Fruit fly (Drosophila melanogaster) whole organism, embryonic: ENCODE results near the gene Grip75.

Experiments
- Ada2b ChIP-seq: fragments of 200-800 bp; sonication (Bioruptor generic); IDR thresholded peaks from 2 replicates; pipeline ENCODE4 v1.3.6; 2022; ENCODE audit warnings: missing biosample characterization, missing genetic modification characterization
- Adf1 ChIP-seq: fragments of 200-800 bp; sonication (Bioruptor generic); IDR thresholded peaks from 2 replicates; pipeline ENCODE4 v1.3.6; 2022; ENCODE audit warnings: missing biosample characterization, missing genetic modification characterization
- Bgb ChIP-seq: fragments of 200-800 bp; sonication (Bioruptor generic); IDR thresholded peaks from 2 replicates; pipeline ENCODE4 v1.3.6; 2022; ENCODE audit warnings: missing biosample characterization, missing genetic modification characterization; ENCODE audit not compliant: partially characterized antibody
- CG1024 ChIP-seq: fragments of 200-800 bp; sonication (Bioruptor generic); IDR thresholded peaks from 2 replicates; pipeline ENCODE4 v1.3.6; 2022; ENCODE audit warnings: missing biosample characterization, missing genetic modification characterization
- CG10274 ChIP-seq: fragments of 200-800 bp; sonication (Bioruptor generic); optimal IDR thresholded peaks from 3 replicates; lab custom pipeline; 2017; ENCODE audit warnings: missing biosample characterization, mild to moderate bottlenecking, missing genetic modification characterization
- CG11247 ChIP-seq: fragments of 200-800 bp; sonication (Bioruptor generic); IDR thresholded peaks from 2 replicates; pipeline ENCODE4 v1.3.6; 2022; ENCODE audit warnings: missing biosample characterization, missing genetic modification characterization
- CG11398 ChIP-seq: fragments of 200-800 bp; sonication (Bioruptor generic); optimal IDR thresholded peaks from 2 replicates; lab custom pipeline; 2016; ENCODE audit warnings: missing biosample characterization, missing genetic modification characterization
- CG1233 ChIP-seq: fragments of 200-800 bp; sonication (Bioruptor generic); optimal IDR thresholded peaks from 4 replicates; lab custom pipeline; 2018; ENCODE audit warnings: missing biosample characterization, mild to moderate bottlenecking, missing genetic modification characterization
- CG1603 ChIP-seq: fragments of 200-800 bp; sonication (Bioruptor generic); optimal IDR thresholded peaks from 2 replicates; lab custom pipeline; 2019; ENCODE audit warnings: missing biosample characterization, mild to moderate bottlenecking, missing genetic modification characterization, moderate library complexity
- CG30403 ChIP-seq: fragments of 200-800 bp; sonication (Bioruptor generic); optimal IDR thresholded peaks from 3 replicates; lab custom pipeline; 2016; ENCODE audit warnings: missing biosample characterization, missing genetic modification characterization
- CG3995 ChIP-seq: fragments of 200-800 bp; sonication (Bioruptor generic); optimal IDR thresholded peaks from 3 replicates; lab custom pipeline; 2016; ENCODE audit warnings: missing biosample characterization, missing genetic modification characterization
- CG6654 ChIP-seq: fragments of 200-800 bp; sonication (Bioruptor generic); optimal IDR thresholded peaks from 2 replicates; lab custom pipeline; 2017; ENCODE audit warnings: missing biosample characterization, mild to moderate bottlenecking, missing genetic modification characterization
- CG6854 ChIP-seq: fragments of 200-800 bp; sonication (Bioruptor generic); optimal IDR thresholded peaks from 3 replicates; lab custom pipeline; 2017; ENCODE audit warnings: missing biosample characterization, mild to moderate bottlenecking, missing genetic modification characterization
- CG9876 ChIP-seq: fragments of 200-800 bp; sonication (Bioruptor generic); optimal IDR thresholded peaks from 2 replicates; lab custom pipeline; 2016; ENCODE audit warnings: missing biosample characterization, missing genetic modification characterization
- Camta ChIP-seq: fragments of 200-800 bp; sonication (Bioruptor generic); optimal IDR thresholded peaks from 2 replicates; lab custom pipeline; 2016; ENCODE audit warnings: missing biosample characterization, missing genetic modification characterization
- Doc3 ChIP-seq: fragments of 200-800 bp; sonication (Bioruptor generic); IDR thresholded peaks from 3 replicates; pipeline ENCODE4 v1.3.6; 2022; ENCODE audit warnings: missing biosample characterization, missing genetic modification characterization; ENCODE audit not compliant: partially characterized antibody
- Elba2 ChIP-seq: fragments of 200-800 bp; sonication (Bioruptor generic); optimal IDR thresholded peaks from 3 replicates; lab custom pipeline; 2016; ENCODE audit warnings: missing biosample characterization, missing genetic modification characterization
- Fer3 ChIP-seq: fragments of 200-800 bp; sonication (Bioruptor generic); optimal IDR thresholded peaks from 2 replicates; lab custom pipeline; 2018; ENCODE audit warnings: missing biosample characterization, mild to moderate bottlenecking, missing genetic modification characterization, moderate library complexity
- HLHmδ ChIP-seq: fragments of 200-800 bp; sonication (Bioruptor generic); optimal IDR thresholded peaks from 2 replicates; lab custom pipeline; 2018; ENCODE audit warnings: missing biosample characterization, mild to moderate bottlenecking, missing genetic modification characterization, moderate library complexity
- Hsf ChIP-seq: fragments of 200-800 bp; sonication (Bioruptor generic); optimal IDR thresholded peaks from 3 replicates; lab custom pipeline; 2016; ENCODE audit warnings: missing biosample characterization, missing genetic modification characterization
- Lhr ChIP-seq: fragments of 200-800 bp; sonication (Bioruptor generic); optimal IDR thresholded peaks from 3 replicates; lab custom pipeline; 2017; ENCODE audit warnings: mild to moderate bottlenecking, missing biosample characterization, missing genetic modification reagents, missing genetic modification characterization
- Med ChIP-seq: fragments of 200-800 bp; sonication (Bioruptor generic); peaks from one replicate; lab custom pipeline; 2016; ENCODE audit warnings: missing biosample characterization, missing genetic modification characterization, mild to moderate bottlenecking, inconsistent platforms, moderate library complexity
- Oaz ChIP-seq: fragments of 200-800 bp; sonication (Bioruptor generic); IDR thresholded peaks from 2 replicates; pipeline ENCODE4 v1.3.6; 2022; ENCODE audit warnings: missing biosample characterization, missing genetic modification characterization
- Oli ChIP-seq: fragments of 200-800 bp; sonication (Bioruptor generic); optimal IDR thresholded peaks from 2 replicates; lab custom pipeline; 2018; ENCODE audit warnings: missing biosample characterization, mild to moderate bottlenecking, missing genetic modification characterization, moderate library complexity
- Opbp ChIP-seq: fragments of 200-800 bp; sonication (Bioruptor generic); IDR thresholded peaks from 3 replicates; pipeline ENCODE4 v1.3.6; 2022; ENCODE audit warnings: missing biosample characterization, missing genetic modification characterization; ENCODE audit not compliant: partially characterized antibody
- Ptx1 ChIP-seq: fragments of 200-800 bp; sonication (Bioruptor generic); IDR thresholded peaks from 2 replicates; pipeline ENCODE4 v1.3.6; 2022; ENCODE audit warnings: missing biosample characterization, missing genetic modification characterization
- Rx ChIP-seq: fragments of 200-800 bp; sonication (Bioruptor generic); IDR thresholded peaks from 2 replicates; pipeline ENCODE4 v1.3.6; 2022; ENCODE audit warnings: missing biosample characterization, missing genetic modification characterization
- Sry-δ ChIP-seq: fragments of 200-800 bp; sonication (Bioruptor generic); optimal IDR thresholded peaks from 2 replicates; lab custom pipeline; 2016; ENCODE audit warnings: missing biosample characterization, missing genetic modification characterization
- Ssrp ChIP-seq: fragments of 200-800 bp; sonication (Bioruptor generic); optimal IDR thresholded peaks from 2 replicates; lab custom pipeline; 2018; ENCODE audit warnings: missing biosample characterization, mild to moderate bottlenecking, missing genetic modification characterization, moderate library complexity
- Stat92E ChIP-seq, 3 experiments: fragments of >200 bp in 2 of 3; fragments of 200-800 bp in 1 of 3; sonication (Bioruptor generic) in 1 of 3; optimal IDR thresholded peaks; 2 replicates each; lab custom pipeline; 2017 to 2019; ENCODE audit warnings: missing biosample characterization in 3 of 3, missing genetic modification characterization in 3 of 3, mild to moderate bottlenecking in 1 of 3, moderate library complexity in 1 of 3
- abd-A ChIP-seq: fragments of 200-800 bp; sonication (Bioruptor generic); optimal IDR thresholded peaks from 3 replicates; lab custom pipeline; 2019; ENCODE audit warnings: missing biosample characterization, mild to moderate bottlenecking, missing genetic modification characterization, moderate library complexity
- cas ChIP-seq: fragments of 200-800 bp; sonication (Bioruptor generic); IDR thresholded peaks from 2 replicates; pipeline ENCODE4 v1.3.6; 2022; ENCODE audit warnings: missing biosample characterization, missing genetic modification characterization
- caup ChIP-seq: fragments of 200-800 bp; sonication (Bioruptor generic); optimal IDR thresholded peaks from 3 replicates; lab custom pipeline; 2017; ENCODE audit warnings: missing biosample characterization, mild to moderate bottlenecking, missing genetic modification characterization, moderate library complexity; ENCODE audit not compliant: severe bottlenecking
- cg ChIP-seq: fragments of 200-800 bp; sonication (Bioruptor generic); optimal IDR thresholded peaks from 3 replicates; lab custom pipeline; 2019; ENCODE audit warnings: missing biosample characterization, mild to moderate bottlenecking, missing genetic modification characterization, moderate library complexity
- croc ChIP-seq: fragments of 200-800 bp; sonication (Bioruptor generic); conservative IDR thresholded peaks from 3 replicates; pipeline ENCODE4 v1.3.6; 2022; ENCODE audit warnings: missing biosample characterization, missing genetic modification characterization
- crol ChIP-seq: fragments of 200-800 bp; sonication (Bioruptor generic); IDR thresholded peaks from 2 replicates; pipeline ENCODE4 v1.3.6; 2022; ENCODE audit warnings: missing biosample characterization, missing genetic modification characterization
- danr ChIP-seq: fragments of 200-800 bp; sonication (Bioruptor generic); IDR thresholded peaks from 2 replicates; pipeline ENCODE4 v1.3.6; 2022; ENCODE audit warnings: missing biosample characterization, missing genetic modification characterization
- dpn ChIP-seq, 2 experiments: fragments of 200-800 bp; sonication (Bioruptor generic); optimal IDR thresholded peaks; 3 replicates each; lab custom pipeline; 2016; ENCODE audit warnings: missing biosample characterization in 2 of 2, missing genetic modification characterization in 2 of 2
- ems ChIP-seq: fragments of 200-800 bp; sonication (Bioruptor generic); optimal IDR thresholded peaks from 3 replicates; lab custom pipeline; 2016; ENCODE audit warnings: missing biosample characterization, missing genetic modification characterization
- gce ChIP-seq: fragments of 200-800 bp; sonication (Bioruptor generic); IDR thresholded peaks from 3 replicates; pipeline ENCODE4 v1.3.6; 2022; ENCODE audit warnings: missing biosample characterization, missing genetic modification characterization
- gem ChIP-seq: fragments of 200-800 bp; sonication (Bioruptor generic); optimal IDR thresholded peaks from 2 replicates; lab custom pipeline; 2019; ENCODE audit warnings: missing biosample characterization, mild to moderate bottlenecking, missing genetic modification characterization, moderate library complexity
- grn ChIP-seq: fragments of 200-800 bp; sonication (Bioruptor generic); optimal IDR thresholded peaks from 3 replicates; lab custom pipeline; 2017; ENCODE audit warnings: missing biosample characterization, missing genetic modification characterization
- ken ChIP-seq: fragments of 200-800 bp; sonication (Bioruptor generic); IDR thresholded peaks from 3 replicates; pipeline ENCODE4 v1.3.6; 2022; ENCODE audit warnings: missing biosample characterization, missing genetic modification characterization
- pan ChIP-seq, 4 experiments: fragments of >200 bp in 3 of 4; fragments of 200-800 bp in 1 of 4; sonication (Bioruptor generic) in 1 of 4; optimal IDR thresholded peaks in 3 of 4; IDR thresholded peaks in 1 of 4; 2 replicates each; pipeline versions ENCODE4 v1.3.6 to Lab custom; 2017 to 2022; ENCODE audit warnings: missing biosample characterization in 2 of 4, missing genetic modification characterization in 2 of 4, mixed read lengths in 1 of 4
- sim ChIP-seq: fragments of 200-800 bp; sonication (Bioruptor generic); IDR thresholded peaks from 2 replicates; pipeline ENCODE4 v1.3.6; 2022; ENCODE audit warnings: missing biosample characterization, missing genetic modification characterization
- slp2 ChIP-seq: fragments of 200-800 bp; sonication (Bioruptor generic); optimal IDR thresholded peaks from 2 replicates; lab custom pipeline; 2016; ENCODE audit warnings: missing biosample characterization, missing genetic modification characterization
- sqz ChIP-seq: fragments of 200-800 bp; sonication (Bioruptor generic); optimal IDR thresholded peaks from 3 replicates; lab custom pipeline; 2018; ENCODE audit warnings: missing biosample characterization, mild to moderate bottlenecking, missing genetic modification characterization
- wdn ChIP-seq: fragments of 200-800 bp; sonication (Bioruptor generic); IDR thresholded peaks from 2 replicates; pipeline ENCODE4 v1.3.6; 2022; ENCODE audit warnings: missing biosample characterization, missing genetic modification characterization

Gene Grip75

dm6 chr2L:10522174-10522893 lies 39.2 kb downstream of the Grip75 start (continued):
- TF ChIP-seq Med (GFP tag; lab: Kevin White, UChicago) (no peak), wdn (GFP tag; lab: Robert Waterston, UW) (no peak), Adf1 (peak; percentile 25; the same call in 1 of the 2 replicates), Sry-δ (GFP tag; lab: Kevin White, UChicago) (no peak), abd-A (peak; percentile 62), Oaz (GFP tag; lab: Robert Waterston, UW) (no peak), Bgb (GFP tag; lab: Robert Waterston, UW) (no peak), HLHmδ (GFP tag; lab: Kevin White, UChicago) (no peak), Doc3 (GFP tag; lab: Robert Waterston, UW) (no peak), CG11247 (GFP tag; lab: Robert Waterston, UW) (peak; percentile 30; the same call in 1 of the 2 replicates), Ada2b (GFP tag; lab: Robert Waterston, UW) (peak; percentile 46), cas (no peak), Lhr (GFP tag; lab: Kevin White, UChicago) (no peak), Hsf (no peak), CG9876 (GFP tag; lab: Kevin White, UChicago) (no peak), cg (GFP tag; lab: Kevin White, UChicago) (no peak), danr (GFP tag; lab: Robert Waterston, UW) (peak; percentile 51), Camta (no peak), Elba2 (GFP tag; lab: Kevin White, UChicago) (no peak), sqz (GFP tag; lab: Kevin White, UChicago) (peak; percentile 33), dpn (GFP tag; optimal IDR thresholded peaks at IDR 0.05; lab: Kevin White, UChicago) (peak in 1 of 2 experiments; percentile 66), Oli (tag; lab: Kevin White, UChicago) (peak; percentile 76), grn (GFP tag; lab: Kevin White, UChicago) (peak; percentile 23), sim (no peak; the same call in 1 of the 2 replicates), CG1603 (no peak), Ptx1 (GFP tag; lab: Robert Waterston, UW) (peak; percentile 85), Rx (GFP tag; lab: Robert Waterston, UW) (peak; percentile 23; the same call in 1 of the 2 replicates), Opbp (GFP tag; lab: Robert Waterston, UW) (no peak), gem (tag; lab: Kevin White, UChicago) (peak; percentile 81), slp2 (GFP tag; lab: Kevin White, UChicago) (no peak), CG10274 (GFP tag; lab: Kevin White, UChicago) (peak; percentile 38), pan (optimal IDR thresholded peaks at IDR 0.05; lab: Kevin White, UChicago) (peak in 1 of 2 experiments; percentile 4), pan (GFP tag; optimal IDR thresholded peaks at IDR 0.05 in 1 of 2, IDR thresholded peaks at IDR 0.05 in 1 of 2) (peak in 1 of 2 experiments; percentile 74), CG3995 (GFP tag; lab: Kevin White, UChicago) (no peak), ems (GFP tag; lab: Kevin White, UChicago) (no peak), CG1233 (GFP tag; lab: Kevin White, UChicago) (peak; percentile 55), Fer3 (tag; lab: Kevin White, UChicago) (peak; percentile 38), caup (GFP tag; lab: Kevin White, UChicago) (peak; percentile 21)

DNA sequence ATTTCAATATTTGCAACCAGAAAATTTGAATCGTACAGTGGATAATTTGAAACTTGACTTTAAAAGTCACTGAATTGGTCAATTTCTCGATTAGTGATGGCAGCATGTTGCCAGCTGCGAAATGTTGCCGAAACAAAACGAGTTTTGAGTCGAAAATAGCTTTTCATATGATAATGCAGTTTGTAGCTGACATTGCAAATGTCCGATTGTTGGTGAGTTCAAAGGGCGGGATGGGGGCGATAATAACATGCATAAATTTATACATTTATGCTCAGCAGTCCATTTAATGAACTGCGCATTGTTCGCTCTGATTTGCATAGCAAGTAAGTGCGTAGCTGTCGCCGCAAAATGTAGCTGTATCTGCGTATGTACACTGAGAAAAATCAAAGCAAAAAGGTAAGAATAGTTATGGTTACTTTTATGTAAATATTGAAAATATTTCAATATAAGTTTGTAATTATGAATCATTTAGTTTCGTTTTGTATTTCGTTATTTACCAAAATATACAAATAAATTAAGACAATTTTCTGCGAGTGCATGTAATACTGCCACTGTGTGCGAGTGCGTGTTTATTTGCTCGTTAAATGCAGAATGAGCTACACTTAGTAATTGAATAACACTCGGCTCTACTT lies 44.0 kb downstream of the Grip75 start, which contains the start of gene Lip4:
Lip4 (plus strand) TSS at position 620 of the 632 bp plus-strand sequence.
- TF ChIP-seq Fer3 (tag; lab: Kevin White, UChicago) (peak; percentile 74), CG30403 (GFP tag; lab: Kevin White, UChicago) (peak; percentile 79), crol (no peak; the same call in 1 of the 2 replicates), Ssrp (peak; percentile 67), CG11398 (GFP tag; lab: Kevin White, UChicago) (no peak), CG1233 (GFP tag; lab: Kevin White, UChicago) (peak; percentile 67), Stat92E (GFP tag; optimal IDR thresholded peaks at IDR 0.05; lab: Kevin White, UChicago) (no peak), Ada2b (GFP tag; lab: Robert Waterston, UW) (peak; percentile 79), CG1024 (GFP tag; lab: Robert Waterston, UW) (peak; percentile 65), CG6854 (GFP tag; lab: Kevin White, UChicago) (peak; percentile 8), gce (peak; percentile 38; the same call in 1 of the 3 replicates), ken (peak; percentile 33; the same call in 1 of the 3 replicates), CG6654 (no peak), croc (GFP tag; lab: Robert Waterston, UW) (peak; percentile 43; the same call in 2 of the 3 replicates)
